Fruit fly (Drosophila melanogaster): ENCODE data around the gene Whamy.

Gene Whamy

dm6 chr3R:9791177-9791806 is 17.1 kb upstream of the Whamy start, which contains the start of the genes CG12945 and CG8507 (continued):
- TF ChIP-seq chm (GFP tag; IDR thresholded peaks at IDR 0.05): no peak
- TF ChIP-seq fd64A (GFP tag; optimal IDR thresholded peaks at IDR 0.05): no peak
- no peak for TF ChIP-seq sqz (GFP tag; optimal IDR thresholded peaks at IDR 0.05)
- peak; percentile 34; the same call in 1 of the 3 replicates for TF ChIP-seq dysf (GFP tag; IDR thresholded peaks at IDR 0.05)
- TF ChIP-seq bsh (GFP tag; optimal IDR thresholded peaks at IDR 0.05): peak in 1 of 2 experiments; percentile 20
- peak; percentile 3 for TF ChIP-seq lbe (GFP tag; optimal IDR thresholded peaks at IDR 0.05)
- TF ChIP-seq Meics (GFP tag; optimal IDR thresholded peaks at IDR 0.05): peak; percentile 52
- TF ChIP-seq CG2712 (tag; optimal IDR thresholded peaks at IDR 0.05): peak; percentile 47
- no peak for TF ChIP-seq Optix (GFP tag; IDR thresholded peaks at IDR 0.05)
- no peak for TF ChIP-seq repo (GFP tag; optimal IDR thresholded peaks at IDR 0.05)
- peak; percentile 53 for TF ChIP-seq Atf-2 (GFP tag; optimal IDR thresholded peaks at IDR 0.05)
- TF ChIP-seq CG11696 (GFP tag; IDR thresholded peaks at IDR 0.05): no peak
- TF ChIP-seq CG10267 (tag; optimal IDR thresholded peaks at IDR 0.05): peak; percentile 35
- peak; percentile 68 for TF ChIP-seq phol (tag; optimal IDR thresholded peaks at IDR 0.05)
- 0 out of 3 replicates have a peak, but pooled peaks have one; percentile 28 for TF ChIP-seq ken (GFP tag; IDR thresholded peaks at IDR 0.05)
- no peak for TF ChIP-seq CG8281 (tag; optimal IDR thresholded peaks at IDR 0.05)
- TF ChIP-seq CG2116 (GFP tag; optimal IDR thresholded peaks at IDR 0.05): peak; percentile 59
- TF ChIP-seq CG6765 (GFP tag; optimal IDR thresholded peaks at IDR 0.05): no peak
- TF ChIP-seq al (GFP tag; IDR thresholded peaks at IDR 0.05): peak; percentile 37; the same call in 1 of the 2 replicates
- peak; percentile 96 for TF ChIP-seq Sry-β (GFP tag; optimal IDR thresholded peaks at IDR 0.05)
- peak; percentile 43 for TF ChIP-seq CG12744 (GFP tag; optimal IDR thresholded peaks at IDR 0.05)
- TF ChIP-seq Fer1 (GFP tag; optimal IDR thresholded peaks at IDR 0.05): peak; percentile 57
- peak in 1 of 3 experiments; percentile 54 for TF ChIP-seq lola (GFP tag; optimal IDR thresholded peaks at IDR 0.05)
- TF ChIP-seq Med (GFP tag): peak; percentile 85
- no peak for TF ChIP-seq sna (GFP tag; IDR thresholded peaks at IDR 0.05; ENCODE audit: partially characterized antibody)
- TF ChIP-seq Hr3 (GFP tag; optimal IDR thresholded peaks at IDR 0.05): peak; percentile 26
- TF ChIP-seq CG10979 (tag; optimal IDR thresholded peaks at IDR 0.05): peak; percentile 31
- peak; percentile 50 for TF ChIP-seq Dek (tag; optimal IDR thresholded peaks at IDR 0.05)
- TF ChIP-seq ci (GFP tag; IDR thresholded peaks at IDR 0.05): no peak
- TF ChIP-seq CG12391 (tag; optimal IDR thresholded peaks at IDR 0.05): peak; percentile 62
- TF ChIP-seq CG42726 (GFP tag; IDR thresholded peaks at IDR 0.05; ENCODE audit: partially characterized antibody): no peak
- TF ChIP-seq tio (GFP tag; optimal IDR thresholded peaks at IDR 0.05): no peak
- TF ChIP-seq Hey (tag; optimal IDR thresholded peaks at IDR 0.05): no peak
- peak; percentile 2 for TF ChIP-seq CG5245 (GFP tag; optimal IDR thresholded peaks at IDR 0.05)
- TF ChIP-seq ems (GFP tag; optimal IDR thresholded peaks at IDR 0.05): peak; percentile 1
- no peak for TF ChIP-seq CG11560 (tag; IDR thresholded peaks at IDR 0.05)
- no peak for TF ChIP-seq wek (GFP tag; optimal IDR thresholded peaks at IDR 0.05)
- TF ChIP-seq CG10959 (GFP tag; IDR thresholded peaks at IDR 0.05): no peak
- peak; percentile 34 for TF ChIP-seq dm (GFP tag; optimal IDR thresholded peaks at IDR 0.05)
- peak; percentile 32 for TF ChIP-seq Dp (GFP tag; optimal IDR thresholded peaks at IDR 0.05)
- TF ChIP-seq jumu (GFP tag; optimal IDR thresholded peaks at IDR 0.05): peak; percentile 28
- no peak for TF ChIP-seq D19B (GFP tag; optimal IDR thresholded peaks at IDR 0.05)
- TF ChIP-seq lab (GFP tag; optimal IDR thresholded peaks at IDR 0.05): no peak
- 0 out of 2 replicates have a peak, but pooled peaks have one; percentile 31 for TF ChIP-seq unc-4 (GFP tag; IDR thresholded peaks at IDR 0.05; ENCODE audit: partially characterized antibody)
- TF ChIP-seq vfl (GFP tag; optimal IDR thresholded peaks at IDR 0.05): peak; percentile 46
- no peak for TF ChIP-seq vnd (GFP tag; IDR thresholded peaks at IDR 0.05; ENCODE audit: partially characterized antibody)
- no peak for TF ChIP-seq CG15011 (GFP tag; optimal IDR thresholded peaks at IDR 0.05)
- peak; percentile 44 for TF ChIP-seq Ptx1 (GFP tag; IDR thresholded peaks at IDR 0.05)
- TF ChIP-seq Chrac-16 (GFP tag; optimal IDR thresholded peaks at IDR 0.05): peak; percentile 28

Data from whole organism, embryonic.